Worm (Caenorhabditis elegans) whole organism, L1 larva: ENCODE measurements around the gene F14D7.8.

Experiments
- hpl-2 ChIP-seq: fragments of 150-350 bp; optimal IDR thresholded peaks from 2 replicates; lab custom pipeline; 2014; ENCODE audit warnings: missing biosample characterization, missing genetic modification reagents, missing genetic modification characterization
- lin-14 ChIP-seq: fragments of 200-800 bp; sonication (Bioruptor generic); optimal IDR thresholded peaks from 2 replicates; lab custom pipeline; 2018; ENCODE audit warnings: mild to moderate bottlenecking, missing genetic modification characterization, moderate library complexity, missing compliant biosample characterization
- nhr-11 ChIP-seq: fragments of 150-350 bp; optimal IDR thresholded peaks from 2 replicates; lab custom pipeline; 2014; ENCODE audit warnings: missing biosample characterization, missing genetic modification characterization
- nhr-76 ChIP-seq: sonication (generic microtip); optimal IDR thresholded peaks from 2 replicates; lab custom pipeline; 2017; ENCODE audit warnings: missing biosample characterization, missing genetic modification characterization
- nhr-77 ChIP-seq: fragments of 150-350 bp; optimal IDR thresholded peaks from 2 replicates; lab custom pipeline; 2014; ENCODE audit warnings: missing biosample characterization, missing genetic modification characterization
- skn-1 ChIP-seq: fragments of 150-350 bp; optimal IDR thresholded peaks from 2 replicates; lab custom pipeline; 2014; ENCODE audit warnings: missing biosample characterization, missing genetic modification characterization
- tbx-2 ChIP-seq: sonication (generic microtip); optimal IDR thresholded peaks from 2 replicates; lab custom pipeline; 2016; ENCODE audit warnings: missing genetic modification characterization, missing compliant biosample characterization
- ztf-4 ChIP-seq: fragments of 150-350 bp; optimal IDR thresholded peaks from 2 replicates; lab custom pipeline; 2014; ENCODE audit warnings: missing biosample characterization, missing genetic modification characterization

DNA sequence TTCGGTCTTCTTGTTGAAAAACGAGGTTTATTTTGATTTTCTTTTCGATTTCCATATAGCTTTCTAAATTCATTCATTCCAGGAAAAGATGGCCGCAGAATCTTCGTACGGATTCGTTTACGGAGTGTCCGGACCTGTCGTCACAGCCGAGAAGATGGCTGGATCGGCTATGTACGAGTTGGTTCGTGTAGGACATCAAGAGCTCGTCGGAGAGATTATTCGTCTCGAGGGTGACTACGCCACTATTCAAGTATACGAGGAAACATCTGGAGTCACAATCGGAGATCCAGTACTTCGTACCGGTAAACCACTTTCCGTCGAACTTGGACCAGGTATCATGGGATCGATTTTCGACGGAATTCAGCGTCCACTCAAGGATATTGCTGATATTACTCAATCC, 39.0 kb upstream of the F14D7.8 start, which contains the start of gene vha-13:
- TF ChIP-seq nhr-11 (tag; lab: Kevin White, UChicago) (no peak), hpl-2 (GFP tag; lab: Kevin White, UChicago) (no peak), nhr-77 (tag; lab: Kevin White, UChicago) (no peak), skn-1 (tag; lab: Kevin White, UChicago) (no peak), tbx-2 (tag; lab: Kevin White, UChicago) (no peak), nhr-76 (no peak), lin-14 (no peak), ztf-4 (tag; lab: Kevin White, UChicago) (no peak)
